Fruit fly (Drosophila melanogaster) whole organism, wandering third instar larva: ENCODE measurements around the gene CG31898.

Experiments
- Dfd ChIP-seq: fragments of >200 bp; optimal IDR thresholded peaks from 2 replicates; lab custom pipeline; 2017; ENCODE audit warnings: missing biosample characterization, missing genetic modification characterization
- GATAd ChIP-seq: sonication (Bioruptor generic); optimal IDR thresholded peaks from 2 replicates; lab custom pipeline; 2016; ENCODE audit warnings: missing biosample characterization, missing genetic modification characterization
- Hnf4 ChIP-seq: fragments of 200-800 bp; sonication (Bioruptor generic); optimal IDR thresholded peaks from 2 replicates; lab custom pipeline; 2016; ENCODE audit warnings: missing biosample characterization, mild to moderate bottlenecking, missing genetic modification characterization
- dsf ChIP-seq: sonication (Bioruptor generic); optimal IDR thresholded peaks from 2 replicates; lab custom pipeline; 2016; ENCODE audit warnings: missing biosample characterization, missing genetic modification characterization, borderline replicate concordance

DNA sequence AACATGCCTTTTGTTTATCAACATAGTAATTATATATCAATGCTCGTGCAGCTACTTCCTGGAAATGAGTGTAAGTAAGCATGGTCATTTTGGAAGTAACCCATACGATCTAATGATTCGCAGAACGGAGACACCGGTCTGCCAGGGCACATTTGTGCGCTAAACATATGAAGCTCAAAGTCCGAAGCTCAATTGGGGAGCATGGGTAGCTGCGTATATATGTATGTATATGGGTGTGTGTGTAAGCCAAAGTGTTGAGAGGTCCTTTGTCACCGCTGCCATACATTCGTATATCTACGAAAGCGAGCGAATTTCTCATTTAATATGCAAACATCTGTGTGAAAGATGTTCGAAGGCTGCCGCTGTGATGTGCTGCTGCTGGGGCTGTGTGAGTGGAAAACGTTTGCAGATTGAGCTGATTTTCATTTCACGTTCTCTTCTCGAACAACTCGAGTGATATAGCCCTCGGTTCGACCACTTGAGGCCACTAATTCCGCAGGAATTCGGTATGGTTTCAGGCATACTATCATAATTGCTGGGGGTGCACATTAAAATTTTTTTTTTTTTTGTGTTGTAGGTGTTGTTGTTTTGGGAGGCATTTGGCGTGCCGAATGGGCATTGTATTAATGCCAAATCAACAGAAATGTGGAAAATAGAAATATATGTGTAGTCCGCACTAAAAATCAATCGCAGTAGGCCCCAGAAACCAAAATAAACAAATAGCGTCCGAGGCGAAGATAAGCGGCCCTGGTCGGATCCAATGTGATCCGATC, 18.1 kb downstream of the CG31898 start:
- TF ChIP-seq GATAd (GFP tag; lab: Kevin White, UChicago) (no peak), Dfd (GFP tag; lab: Kevin White, UChicago) (no peak), Hnf4 (GFP tag; lab: Kevin White, UChicago) (no peak), dsf (GFP tag; lab: Kevin White, UChicago) (no peak)
